Worm (Caenorhabditis elegans) whole organism, L4/young adult: ENCODE results near the gene dyf-13.

Experiments used
- W03F9.2 ChIP-seq: fragments of 150-350 bp; optimal IDR thresholded peaks from 2 replicates; lab custom pipeline; 2014; ENCODE audit warnings: missing biosample characterization, missing genetic modification characterization
- dao-5 ChIP-seq: sonication (generic microtip); optimal IDR thresholded peaks from 2 replicates; lab custom pipeline; 2016; ENCODE audit warnings: missing genotype, missing genetic modification characterization, moderate library complexity, missing compliant biosample characterization
- him-1 ChIP-seq: sonication (generic microtip); optimal IDR thresholded peaks from 2 replicates; lab custom pipeline; 2016; ENCODE audit warnings: missing genotype, missing genetic modification reagents, missing genetic modification characterization, missing compliant biosample characterization

DNA sequence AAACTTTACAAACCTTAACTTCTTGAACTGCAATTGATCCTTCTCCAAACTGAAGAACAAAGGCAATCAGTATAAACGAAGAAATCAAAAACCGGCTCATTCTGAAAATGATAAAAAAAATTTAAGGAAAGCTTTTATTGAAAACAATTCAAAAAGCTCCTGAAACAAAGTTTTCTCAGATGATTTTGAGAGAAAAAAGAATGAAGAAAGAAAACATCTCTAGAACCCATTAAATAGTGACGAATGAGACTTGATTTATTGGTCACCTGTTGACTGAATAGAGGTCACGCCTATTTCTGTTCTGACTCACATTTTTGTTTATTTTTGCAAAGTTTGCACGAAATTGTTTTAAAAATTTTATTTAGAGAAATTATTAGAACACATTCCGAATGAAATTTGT is 40.1 kb upstream of the dyf-13 start, which contains the start of gene E04F6.8:
- no peak for TF ChIP-seq him-1 (tag; lab: Kevin White, UChicago)
- no peak for TF ChIP-seq W03F9.2 (tag; lab: Kevin White, UChicago)
- no peak for TF ChIP-seq dao-5 (tag; lab: Kevin White, UChicago)
